Worm (Caenorhabditis elegans): Measurements from ENCODE around the gene acly-1.
A peak's percentile ranks its signal among the peaks of the same experiment; 100 is the strongest.
"Not testable (repeated sequence)": the region's sequence is repeated elsewhere in the genome, so short reads cannot be mapped to it uniquely, and the experiment has no call there.

The acly-1 gene

DNA sequence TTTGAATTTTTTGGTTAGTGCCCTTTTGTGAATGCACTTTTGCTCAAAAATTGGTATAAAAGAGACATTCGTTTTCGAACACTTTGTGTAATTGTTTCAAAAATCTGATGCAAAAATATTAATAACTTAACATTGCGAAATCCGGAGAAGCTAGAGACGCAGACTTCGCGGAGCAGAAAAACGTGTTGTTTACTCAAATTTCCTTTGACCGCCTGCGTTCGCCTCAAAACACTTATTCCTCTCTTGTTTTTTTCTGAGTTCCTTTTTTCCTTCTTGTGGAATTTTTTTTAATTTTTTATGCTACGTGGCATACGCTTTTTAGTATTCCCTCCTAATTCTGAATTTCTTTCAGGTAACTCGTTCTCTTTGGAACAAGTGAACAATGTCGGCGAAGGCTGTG is at the start of gene acly-1:
TSS of gene acly-1 (plus strand) at position 353 of the 400 bp plus-strand sequence.
- no peak for TF ChIP-seq ceh-30 (tag; optimal IDR thresholded peaks at IDR 0.05)
- no peak for TF ChIP-seq ceh-9 (tag; optimal IDR thresholded peaks at IDR 0.05)
- TF ChIP-seq ceh-48 (tag; optimal IDR thresholded peaks at IDR 0.05), result no peak
- no peak for TF ChIP-seq pat-9 (tag; optimal IDR thresholded peaks at IDR 0.05)
- no peak for TF ChIP-seq hlh-6 (tag; optimal IDR thresholded peaks at IDR 0.05)

DNA sequence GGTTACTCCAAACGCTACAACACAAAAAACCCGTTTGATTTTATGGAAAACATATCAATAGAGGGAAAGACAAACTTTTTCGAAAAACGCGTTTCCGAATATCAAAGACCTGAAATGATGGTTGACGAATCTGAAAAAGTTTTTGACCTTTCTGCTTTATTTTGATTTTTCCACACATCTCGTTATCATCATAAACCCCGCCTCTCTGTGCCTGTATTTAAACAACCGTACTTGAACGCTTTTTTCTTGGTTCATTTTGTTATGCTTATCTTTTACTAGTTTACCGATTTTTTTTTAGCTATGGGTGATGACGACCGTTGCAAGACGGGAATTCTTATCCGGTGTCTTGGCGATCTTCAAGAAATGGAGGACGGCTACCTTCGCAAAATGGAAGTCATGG is 48.6 kb upstream of the acly-1 start, which contains the start of gene F19G12.1:
TSS of gene F19G12.1 (plus strand) at position 301 of the 400 bp plus-strand sequence.
- not testable (repeated sequence) for TF ChIP-seq dmd-4 (tag; optimal IDR thresholded peaks at IDR 0.05; ENCODE audit: borderline replicate concordance); syd-9 (tag; optimal IDR thresholded peaks at IDR 0.05); hlh-6 (tag; optimal IDR thresholded peaks at IDR 0.05)

DNA sequence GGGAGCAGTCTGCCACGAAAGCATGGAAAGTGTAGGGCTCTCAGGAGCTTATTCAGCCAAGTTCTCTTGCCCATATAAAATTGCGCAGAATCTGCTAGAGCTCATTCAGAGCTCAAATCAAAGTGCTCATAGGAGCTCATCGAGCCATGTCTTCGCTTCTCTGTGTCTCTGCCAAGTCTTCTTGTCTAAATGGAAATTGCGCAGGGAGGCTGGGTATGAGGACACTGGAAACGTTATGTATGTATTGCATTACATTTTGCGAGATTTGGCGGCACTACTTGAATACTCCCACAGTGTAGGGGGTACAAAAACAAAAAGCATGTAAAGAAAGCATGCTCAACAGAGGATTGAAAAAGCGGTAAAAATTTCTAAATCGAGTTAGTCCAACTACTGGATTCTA is 42.2 kb upstream of the acly-1 start:
- TF ChIP-seq hlh-30 (tag; optimal IDR thresholded peaks at IDR 0.05; ENCODE audit: insufficient read depth), result no peak
- TF ChIP-seq nfya-1 (tag; optimal IDR thresholded peaks at IDR 0.05), result peak; percentile 27
- TF ChIP-seq unc-42 (tag; optimal IDR thresholded peaks at IDR 0.05), result peak; percentile 8
- no peak for TF ChIP-seq hlh-8 (tag; optimal IDR thresholded peaks at IDR 0.05)
- TF ChIP-seq pqm-1 (tag; optimal IDR thresholded peaks at IDR 0.05), result no peak
- peak; percentile 97 for TF ChIP-seq sdc-2 (tag; optimal IDR thresholded peaks at IDR 0.05)

- TF ChIP-seq nfya-1 (tag; optimal IDR thresholded peaks at IDR 0.05), result peak; percentile 5
- peak; percentile 96 for TF ChIP-seq sdc-2 (tag; optimal IDR thresholded peaks at IDR 0.05)
- TF ChIP-seq ceh-18 (tag; optimal IDR thresholded peaks at IDR 0.05), result no peak
Observed at ce11 chrX:1438925-1439324, 40.4 kb upstream of the acly-1 start.

DNA sequence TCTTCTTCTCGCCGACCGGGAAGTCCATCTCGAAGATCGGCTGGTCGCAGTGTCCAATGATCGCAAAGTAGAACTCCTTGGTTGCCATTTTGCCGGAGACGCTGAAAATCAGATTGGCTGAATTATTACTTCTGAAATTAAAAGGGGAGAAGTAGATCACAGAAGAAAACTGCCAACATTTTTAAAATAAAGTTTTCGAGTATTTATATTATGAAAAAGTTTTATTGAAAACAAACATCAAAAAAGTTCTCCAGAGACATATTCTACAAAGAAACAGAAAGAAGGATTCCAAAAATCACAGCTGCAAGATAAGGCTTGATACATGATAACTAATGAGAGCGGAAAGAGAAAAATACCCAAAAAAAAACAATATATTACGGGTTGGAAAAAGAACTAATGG is 39.2 kb upstream of the acly-1 start, which contains the start of gene sedl-1:
TSS of gene sedl-1 (minus strand) at position 101 of the 400 bp plus-strand sequence.
- TF ChIP-seq elt-4 (tag; optimal IDR thresholded peaks at IDR 0.05) (no peak), rnt-1 (tag; optimal IDR thresholded peaks at IDR 0.05) (no peak), elt-2 (tag; optimal IDR thresholded peaks at IDR 0.05) (no peak), syd-9 (tag; optimal IDR thresholded peaks at IDR 0.05) (no peak), eyg-1 (tag; optimal IDR thresholded peaks at IDR 0.05) (no peak), unc-55 (GFP tag; optimal IDR thresholded peaks at IDR 0.05) (no peak), ceh-45 (GFP tag; IDR thresholded peaks at IDR 0.05) (no peak), dmd-4 (tag; optimal IDR thresholded peaks at IDR 0.05; ENCODE audit: borderline replicate concordance) (no peak), zip-5 (tag; optimal IDR thresholded peaks at IDR 0.05) (no peak), ceh-24 (tag; optimal IDR thresholded peaks at IDR 0.05) (no peak), pha-4 (tag; optimal IDR thresholded peaks at IDR 0.05) (no peak), ceh-9 (tag; optimal IDR thresholded peaks at IDR 0.05) (no peak), lin-11 (tag; optimal IDR thresholded peaks at IDR 0.05) (no peak), K09A11.1 (tag; optimal IDR thresholded peaks at IDR 0.05; ENCODE audit: insufficient read depth) (no peak), gmeb-2 (tag; optimal IDR thresholded peaks at IDR 0.05) (no peak), madf-2 (tag; optimal IDR thresholded peaks at IDR 0.05) (no peak), ceh-22 (tag; optimal IDR thresholded peaks at IDR 0.05) (no peak), ztf-16 (tag; optimal IDR thresholded peaks at IDR 0.05) (no peak), ceh-6 (GFP tag; optimal IDR thresholded peaks at IDR 0.05) (no peak), mec-3 (tag; optimal IDR thresholded peaks at IDR 0.05; ENCODE audit: borderline replicate concordance) (no peak)

ce11 chrX:1441602-1442183 is 37.6 kb upstream of the acly-1 start:
- peak; percentile 41 for TF ChIP-seq elt-4 (tag; optimal IDR thresholded peaks at IDR 0.05)
- no peak for TF ChIP-seq ceh-22 (tag; optimal IDR thresholded peaks at IDR 0.05)
